Worm (Caenorhabditis elegans): ENCODE data around the gene srt-55.

ce11 chrIII:10085983-10086382 lies 20.3 kb downstream of the srt-55 start, which contains the start of gene T16H12.2:
- TF ChIP-seq ztf-4 (tag; optimal IDR thresholded peaks at IDR 0.05) (no peak), ceh-82 (tag; optimal IDR thresholded peaks at IDR 0.05) (no peak), R02D3.7 (tag; optimal IDR thresholded peaks at IDR 0.05) (no peak), snpc-4 (tag; optimal IDR thresholded peaks at IDR 0.05) (no peak), nhr-237 (tag; optimal IDR thresholded peaks at IDR 0.05) (no peak), nhr-77 (tag; optimal IDR thresholded peaks at IDR 0.05) (no peak), elt-2 (tag; optimal IDR thresholded peaks at IDR 0.05) (no peak), tbx-2 (tag; optimal IDR thresholded peaks at IDR 0.05) (no peak)
